Worm (Caenorhabditis elegans) whole organism, L1 larva: ENCODE measurements around the gene noca-1.
A peak's percentile ranks its signal among the peaks of the same experiment; 100 is the strongest.
"Not testable (repeated sequence)": the region's sequence is repeated elsewhere in the genome, so short reads cannot be mapped to it uniquely, and the experiment has no call there.

Source experiments
- C04F5.9 ChIP-seq: sonication (generic microtip); optimal IDR thresholded peaks from 2 replicates; lab custom pipeline; 2016; ENCODE audit warnings: missing genetic modification characterization, missing compliant biosample characterization
- F16B12.6 ChIP-seq: fragments of 150-350 bp; optimal IDR thresholded peaks from 2 replicates; lab custom pipeline; 2014; ENCODE audit warnings: missing biosample characterization, missing genetic modification characterization
- ama-1 ChIP-seq: fragments of 150-350 bp; optimal IDR thresholded peaks from 2 replicates; lab custom pipeline; 2014
- blmp-1 ChIP-seq: fragments of 150-350 bp; optimal IDR thresholded peaks from 2 replicates; lab custom pipeline; 2014; ENCODE audit warnings: missing biosample characterization, missing genetic modification characterization
- ceh-63 ChIP-seq: fragments of 200-800 bp; sonication (Bioruptor generic); optimal IDR thresholded peaks from 2 replicates; lab custom pipeline; 2018; ENCODE audit warnings: mild to moderate bottlenecking, missing genetic modification characterization, missing compliant biosample characterization
- ceh-8 ChIP-seq: fragments of 200-800 bp; sonication (Bioruptor generic); optimal IDR thresholded peaks from 2 replicates; lab custom pipeline; 2018; ENCODE audit warnings: mild to moderate bottlenecking, missing genetic modification characterization, moderate library complexity, missing compliant biosample characterization
- ceh-82 ChIP-seq, 3 experiments: fragments of 150-350 bp in 1 of 3; sonication (generic microtip) in 2 of 3; optimal IDR thresholded peaks; 2 replicates each; lab custom pipeline; 2014 to 2017; ENCODE audit warnings: missing biosample characterization in 3 of 3, missing genetic modification characterization in 3 of 3
- ceh-88 ChIP-seq: fragments of 200-800 bp; sonication (Bioruptor generic); IDR thresholded peaks from 2 replicates; pipeline ENCODE4 v1.3.6; 2022; ENCODE audit warnings: missing genetic modification characterization, missing compliant biosample characterization
- ceh-90 ChIP-seq: sonication (generic microtip); optimal IDR thresholded peaks from 2 replicates; lab custom pipeline; 2016; ENCODE audit warnings: missing genetic modification characterization, missing compliant biosample characterization
- ces-1 ChIP-seq: fragments of 150-350 bp; optimal IDR thresholded peaks from 2 replicates; lab custom pipeline; 2014; ENCODE audit warnings: missing biosample characterization, missing genetic modification reagents, missing genetic modification characterization
- dpl-1 ChIP-seq, 3 experiments: fragments of 150-350 bp in 2 of 3; sonication (generic microtip) in 1 of 3; optimal IDR thresholded peaks; 2 replicates each; lab custom pipeline; 2014 to 2017; ENCODE audit warnings: missing biosample characterization in 3 of 3, missing genetic modification characterization in 3 of 3, missing genetic modification reagents in 3 of 3
- dsc-1 ChIP-seq: sonication (generic microtip); optimal IDR thresholded peaks from 2 replicates; lab custom pipeline; 2016; ENCODE audit warnings: mild to moderate bottlenecking, missing genetic modification characterization, missing compliant biosample characterization
- efl-1 ChIP-seq, 4 experiments: fragments of 150-350 bp; optimal IDR thresholded peaks in 3 of 4; peaks in 1 of 4; 1 replicate in 1 of 4; 2 replicates in 3 of 4; lab custom pipeline; 2014; ENCODE audit warnings: missing biosample characterization in 2 of 4, missing genetic modification characterization in 2 of 4, missing genetic modification reagents in 2 of 4
- efl-3 ChIP-seq: fragments of 200-800 bp; sonication (Bioruptor generic); optimal IDR thresholded peaks from 2 replicates; lab custom pipeline; 2018; ENCODE audit warnings: mild to moderate bottlenecking, missing genetic modification characterization, missing compliant biosample characterization
- fkh-10 ChIP-seq: sonication (generic microtip); optimal IDR thresholded peaks from 2 replicates; lab custom pipeline; 2017; ENCODE audit warnings: missing biosample characterization, missing genetic modification reagents, missing genetic modification characterization
- hlh-4 ChIP-seq: sonication (generic microtip); optimal IDR thresholded peaks from 2 replicates; lab custom pipeline; 2016; ENCODE audit warnings: mild to moderate bottlenecking, missing genetic modification characterization, missing compliant biosample characterization
- hpl-2 ChIP-seq: fragments of 150-350 bp; optimal IDR thresholded peaks from 2 replicates; lab custom pipeline; 2014; ENCODE audit warnings: missing biosample characterization, missing genetic modification reagents, missing genetic modification characterization
- irx-1 ChIP-seq: sonication (generic microtip); optimal IDR thresholded peaks from 2 replicates; lab custom pipeline; 2016; ENCODE audit warnings: missing genetic modification characterization, missing compliant biosample characterization
- jun-1 ChIP-seq: fragments of 150-350 bp; optimal IDR thresholded peaks from 2 replicates; lab custom pipeline; 2014; ENCODE audit warnings: missing biosample characterization, missing genetic modification reagents, missing genetic modification characterization
- lin-14 ChIP-seq: fragments of 200-800 bp; sonication (Bioruptor generic); optimal IDR thresholded peaks from 2 replicates; lab custom pipeline; 2018; ENCODE audit warnings: mild to moderate bottlenecking, missing genetic modification characterization, moderate library complexity, missing compliant biosample characterization
- lsy-2 ChIP-seq, 2 experiments: fragments of 150-350 bp; optimal IDR thresholded peaks; 2 replicates each; lab custom pipeline; 2014; ENCODE audit warnings: missing biosample characterization in 2 of 2, missing genetic modification characterization in 2 of 2
- mdl-1 ChIP-seq, 2 experiments: fragments of 150-350 bp; optimal IDR thresholded peaks; 2 replicates each; lab custom pipeline; 2014 to 2017; ENCODE audit warnings: missing biosample characterization in 2 of 2, missing genetic modification characterization in 2 of 2, inconsistent platforms in 1 of 2
- mef-2 ChIP-seq: fragments of 150-350 bp; optimal IDR thresholded peaks from 2 replicates; lab custom pipeline; 2014; ENCODE audit warnings: missing biosample characterization, missing genetic modification characterization
- nhr-11 ChIP-seq: fragments of 150-350 bp; optimal IDR thresholded peaks from 2 replicates; lab custom pipeline; 2014; ENCODE audit warnings: missing biosample characterization, missing genetic modification characterization
- nhr-237 ChIP-seq: fragments of 150-350 bp; optimal IDR thresholded peaks from 2 replicates; lab custom pipeline; 2014; ENCODE audit warnings: missing biosample characterization, missing genetic modification characterization
- nhr-47 ChIP-seq: sonication (generic microtip); optimal IDR thresholded peaks from 2 replicates; lab custom pipeline; 2016; ENCODE audit warnings: mild to moderate bottlenecking, missing genetic modification characterization, moderate library complexity, missing compliant biosample characterization
- nhr-84 ChIP-seq: sonication (generic microtip); optimal IDR thresholded peaks from 2 replicates; lab custom pipeline; 2017; ENCODE audit warnings: missing biosample characterization, missing genetic modification characterization
- pag-3 ChIP-seq: sonication (generic microtip); optimal IDR thresholded peaks from 2 replicates; lab custom pipeline; 2017; ENCODE audit warnings: missing genetic modification characterization, mild to moderate bottlenecking, missing compliant biosample characterization, antibody characterized with exemption, borderline replicate concordance; ENCODE audit not compliant: insufficient read depth
- skn-1 ChIP-seq: fragments of 150-350 bp; optimal IDR thresholded peaks from 2 replicates; lab custom pipeline; 2014; ENCODE audit warnings: missing biosample characterization, missing genetic modification characterization
- snpc-4 ChIP-seq: fragments of 150-350 bp; optimal IDR thresholded peaks from 2 replicates; lab custom pipeline; 2014; ENCODE audit warnings: missing biosample characterization, missing genetic modification characterization
- sox-4 ChIP-seq: sonication (generic microtip); optimal IDR thresholded peaks from 2 replicates; lab custom pipeline; 2016; ENCODE audit warnings: missing genetic modification characterization, missing compliant biosample characterization
- sptf-1 ChIP-seq: fragments of 150-350 bp; optimal IDR thresholded peaks from 2 replicates; lab custom pipeline; 2014; ENCODE audit warnings: missing biosample characterization, missing genetic modification characterization
- unc-62 ChIP-seq: fragments of 150-350 bp; optimal IDR thresholded peaks from 2 replicates; lab custom pipeline; 2014; ENCODE audit warnings: missing biosample characterization, missing genetic modification reagents, missing genetic modification characterization
- vab-15 ChIP-seq: sonication (generic microtip); optimal IDR thresholded peaks from 2 replicates; lab custom pipeline; 2017; ENCODE audit warnings: missing genotype, mild to moderate bottlenecking, missing genetic modification characterization, missing compliant biosample characterization
- xbp-1 ChIP-seq: sonication (generic microtip); optimal IDR thresholded peaks from 2 replicates; lab custom pipeline; 2016; ENCODE audit warnings: missing genetic modification characterization, missing compliant biosample characterization
- ztf-4 ChIP-seq: fragments of 150-350 bp; optimal IDR thresholded peaks from 2 replicates; lab custom pipeline; 2014; ENCODE audit warnings: missing biosample characterization, missing genetic modification characterization

noca-1 gene

ce11 chrV:13130439-13130840 lies 22.3 kb upstream of the noca-1 start (continued):
- peak; percentile 23 to 68 (median 54) for TF ChIP-seq ceh-82 (tag; optimal IDR thresholded peaks at IDR 0.05; lab: Kevin White, UChicago)
- TF ChIP-seq pag-3: no peak
- peak; percentile 36 for TF ChIP-seq xbp-1 (tag; lab: Kevin White, UChicago)
- TF ChIP-seq vab-15 (tag; lab: Kevin White, UChicago): no peak
- TF ChIP-seq dpl-1 (GFP tag; optimal IDR thresholded peaks at IDR 0.05; lab: Kevin White, UChicago): peak in 1 of 3 experiments; percentile 49
- peak in 1 of 2 experiments; percentile 12 for TF ChIP-seq mdl-1 (tag; optimal IDR thresholded peaks at IDR 0.05; lab: Kevin White, UChicago)
- peak; percentile 12 for TF ChIP-seq skn-1
- TF ChIP-seq hpl-2: no peak
- peak; percentile 61 for TF ChIP-seq jun-1
- TF ChIP-seq snpc-4 (tag; lab: Kevin White, UChicago): no peak
- peak; percentile 14 for TF ChIP-seq mef-2
- TF ChIP-seq nhr-84 (tag; lab: Kevin White, UChicago): no peak
- TF ChIP-seq ceh-88: no peak
- no peak for TF ChIP-seq nhr-237 (tag; lab: Kevin White, UChicago)
- TF ChIP-seq lin-14 (GFP tag; lab: Kevin White, UChicago): peak; percentile 88
- no peak for TF ChIP-seq ceh-8 (GFP tag; lab: Kevin White, UChicago)
- no peak for TF ChIP-seq ceh-63 (GFP tag; lab: Kevin White, UChicago)
- TF ChIP-seq sptf-1: no peak
- TF ChIP-seq F16B12.6: no peak
- TF ChIP-seq C04F5.9: no peak
- TF ChIP-seq efl-3 (GFP tag; lab: Kevin White, UChicago): no peak
- no peak for TF ChIP-seq ces-1 (GFP tag; lab: Kevin White, UChicago)
- TF ChIP-seq hlh-4 (tag; lab: Kevin White, UChicago): no peak
- TF ChIP-seq ama-1 (lab: Kevin White, UChicago): peak; percentile 33
- no peak for TF ChIP-seq unc-62 (GFP tag; lab: Kevin White, UChicago)
- TF ChIP-seq fkh-10 (GFP tag; lab: Kevin White, UChicago): no peak
- TF ChIP-seq sox-4 (tag; lab: Kevin White, UChicago): no peak
- peak; percentile 50 for TF ChIP-seq irx-1
- no peak for TF ChIP-seq nhr-11 (tag; lab: Kevin White, UChicago)
- no peak for TF ChIP-seq ceh-90 (tag; lab: Kevin White, UChicago)
- peak; percentile 49 for TF ChIP-seq nhr-47 (tag; lab: Kevin White, UChicago)
- peak; percentile 2 for TF ChIP-seq dsc-1 (tag; lab: Kevin White, UChicago)

ce11 chrV:13131487-13131886 lies 21.2 kb upstream of the noca-1 start:
- TF ChIP-seq lsy-2 (tag; optimal IDR thresholded peaks at IDR 0.05; lab: Kevin White, UChicago): peak in 1 of 2 experiments; percentile 51
- peak; percentile 39 for TF ChIP-seq blmp-1 (tag; lab: Kevin White, UChicago)
- TF ChIP-seq irx-1: no peak

ce11 chrV:13133380-13133779 lies 19.3 kb upstream of the noca-1 start, which contains the start of gene B0365.9:
TSS of gene B0365.9 (minus strand) at chrV:13133565.
- TF ChIP-seq blmp-1 (tag; lab: Kevin White, UChicago) (peak; percentile 94), efl-1 (optimal IDR thresholded peaks at IDR 0.05; lab: Kevin White, UChicago) (no peak), efl-1 (GFP tag; optimal IDR thresholded peaks at IDR 0.05 in 1 of 2; lab: Kevin White, UChicago) (peak in 1 of 2 experiments; percentile 1), ztf-4 (tag; lab: Kevin White, UChicago) (no peak)
- TF ChIP-seq, all 84 proteins: peak for 2

DNA sequence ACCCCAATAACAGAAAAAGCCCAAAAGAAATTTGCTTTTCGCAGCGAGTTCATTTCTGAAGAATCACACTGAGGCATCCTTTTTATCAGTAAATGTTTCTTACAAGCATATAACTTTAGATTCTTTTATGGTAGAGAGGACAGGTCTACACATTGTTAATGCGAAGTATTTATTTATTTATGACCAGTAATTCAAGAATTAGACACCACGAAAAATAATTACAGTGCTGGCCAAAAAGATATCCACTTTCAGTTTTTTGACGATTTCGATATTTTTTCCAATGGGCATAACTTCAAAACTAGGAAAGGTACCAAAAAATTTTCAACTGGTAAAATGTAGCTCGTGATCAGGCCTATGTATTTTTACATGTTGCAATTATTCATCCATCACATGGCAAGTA lies 17.9 kb upstream of the noca-1 start, which contains the start of gene clec-225:
TSS of gene clec-225 (minus strand) at position 101 of the 400 bp plus-strand sequence.
- TF ChIP-seq sox-4 (tag; lab: Kevin White, UChicago); ztf-4 (tag; lab: Kevin White, UChicago); irx-1: not testable (repeated sequence)
